Worm (Caenorhabditis elegans) whole organism, young adult: ENCODE measurements around the gene T01H3.3.
A peak's percentile ranks its signal among the peaks of the same experiment; 100 is the strongest.

ENCODE experiments used
- B0035.1 ChIP-seq: sonication (generic microtip); optimal IDR thresholded peaks from 2 replicates; lab custom pipeline; 2016; ENCODE audit warnings: missing genetic modification characterization, mild to moderate bottlenecking, missing compliant biosample characterization, missing genotype, missing genetic modification reagents
- F10E7.11 ChIP-seq: sonication (generic microtip); optimal IDR thresholded peaks from 2 replicates; lab custom pipeline; 2017; ENCODE audit warnings: mild to moderate bottlenecking, missing genetic modification characterization, moderate library complexity, missing compliant biosample characterization
- F33H1.4 ChIP-seq: fragments of 200-800 bp; sonication (Bioruptor generic); IDR thresholded peaks from 2 replicates; pipeline ENCODE4 v1.3.6; 2022; ENCODE audit warnings: missing genetic modification reagents, missing genetic modification characterization, missing compliant biosample characterization
- F52B5.7 ChIP-seq: sonication (generic microtip); optimal IDR thresholded peaks from 2 replicates; lab custom pipeline; 2016; ENCODE audit warnings: mild to moderate bottlenecking, missing genetic modification characterization, missing compliant biosample characterization
- F55B11.4 ChIP-seq: sonication (generic microtip); optimal IDR thresholded peaks from 2 replicates; lab custom pipeline; 2016; ENCODE audit warnings: missing compliant biosample characterization, missing genetic modification characterization, borderline replicate concordance; ENCODE audit not compliant: insufficient read depth
- K12H6.12 ChIP-seq: fragments of 200-800 bp; sonication (Bioruptor generic); optimal IDR thresholded peaks from 2 replicates; lab custom pipeline; 2018; ENCODE audit warnings: mild to moderate bottlenecking, missing genetic modification characterization, missing compliant biosample characterization
- Y56A3A.18 ChIP-seq: fragments of 200-800 bp; sonication (Bioruptor generic); IDR thresholded peaks from 2 replicates; pipeline ENCODE4 v1.3.6; 2022; ENCODE audit warnings: missing genetic modification reagents, missing genetic modification characterization, missing compliant biosample characterization
- Y95B8A.8 ChIP-seq: fragments of 200-800 bp; sonication (Bioruptor generic); IDR thresholded peaks from 2 replicates; pipeline ENCODE4 v1.3.6; 2022; ENCODE audit warnings: missing genetic modification reagents, missing genetic modification characterization, missing compliant biosample characterization
- attf-3 ChIP-seq: fragments of 200-800 bp; sonication (Bioruptor generic); conservative IDR thresholded peaks from 2 replicates; pipeline ENCODE4 v1.3.6; 2022; ENCODE audit warnings: missing genetic modification reagents, missing genetic modification characterization, missing compliant biosample characterization
- attf-5 ChIP-seq: fragments of 200-800 bp; sonication (Bioruptor generic); optimal IDR thresholded peaks from 2 replicates; lab custom pipeline; 2018; ENCODE audit warnings: mild to moderate bottlenecking, missing genetic modification characterization, missing compliant biosample characterization
- attf-6 ChIP-seq: fragments of 200-800 bp; sonication (Bioruptor generic); IDR thresholded peaks from 2 replicates; pipeline ENCODE4 v1.3.6; 2022; ENCODE audit warnings: missing genetic modification reagents, missing genetic modification characterization, missing compliant biosample characterization
- bed-1 ChIP-seq: fragments of 200-800 bp; sonication (Bioruptor generic); IDR thresholded peaks from 2 replicates; pipeline ENCODE4 v1.3.6; 2022; ENCODE audit warnings: missing genetic modification reagents, missing genetic modification characterization, missing compliant biosample characterization
- bed-2 ChIP-seq: fragments of 200-800 bp; sonication (Bioruptor generic); IDR thresholded peaks from 2 replicates; pipeline ENCODE4 v1.3.6; 2022; ENCODE audit warnings: missing genetic modification reagents, missing genetic modification characterization, missing compliant biosample characterization
- ccch-3 ChIP-seq: fragments of 200-800 bp; sonication (Bioruptor generic); optimal IDR thresholded peaks from 2 replicates; lab custom pipeline; 2018; ENCODE audit warnings: mild to moderate bottlenecking, missing genetic modification characterization, missing compliant biosample characterization
- ceh-100 ChIP-seq: fragments of 200-800 bp; sonication (Bioruptor generic); IDR thresholded peaks from 2 replicates; pipeline ENCODE4 v1.3.6; 2022; ENCODE audit warnings: missing genetic modification reagents, missing genetic modification characterization, missing compliant biosample characterization
- ceh-40 ChIP-seq: fragments of 200-800 bp; sonication (Bioruptor generic); IDR thresholded peaks from 2 replicates; pipeline ENCODE4 v1.3.6; 2022; ENCODE audit warnings: missing genetic modification characterization, missing compliant biosample characterization
- ets-4 ChIP-seq: fragments of 200-800 bp; sonication (Bioruptor generic); optimal IDR thresholded peaks from 2 replicates; lab custom pipeline; 2018; ENCODE audit warnings: mild to moderate bottlenecking, missing genetic modification characterization, missing compliant biosample characterization
- fkh-3 ChIP-seq: sonication (generic microtip); optimal IDR thresholded peaks from 2 replicates; lab custom pipeline; 2016; ENCODE audit warnings: mild to moderate bottlenecking, missing genetic modification characterization, missing compliant biosample characterization
- hlh-26 ChIP-seq: fragments of 200-800 bp; sonication (Bioruptor generic); conservative IDR thresholded peaks from 2 replicates; pipeline ENCODE4 v1.3.6; 2022; ENCODE audit warnings: missing genetic modification reagents, missing genetic modification characterization, missing compliant biosample characterization
- lir-1 ChIP-seq: fragments of 200-800 bp; sonication (Bioruptor generic); conservative IDR thresholded peaks from 2 replicates; pipeline ENCODE4 v1.3.6; 2022; ENCODE audit warnings: missing genetic modification reagents, missing genetic modification characterization, missing compliant biosample characterization
- madf-6 ChIP-seq: fragments of 200-800 bp; sonication (Bioruptor generic); IDR thresholded peaks from 2 replicates; pipeline ENCODE4 v1.3.6; 2022; ENCODE audit warnings: missing genetic modification reagents, missing genetic modification characterization, missing compliant biosample characterization
- nfya-1 ChIP-seq: sonication (generic microtip); optimal IDR thresholded peaks from 2 replicates; lab custom pipeline; 2017; ENCODE audit warnings: antibody characterized with exemption, missing compliant biosample characterization, missing genetic modification characterization, borderline replicate concordance; ENCODE audit not compliant: insufficient read depth
- nfya-2 ChIP-seq: fragments of 200-800 bp; sonication (Bioruptor generic); IDR thresholded peaks from 2 replicates; pipeline ENCODE4 v1.3.6; 2022; ENCODE audit warnings: missing genetic modification reagents, missing genetic modification characterization, missing compliant biosample characterization
- nhr-120 ChIP-seq: fragments of 200-800 bp; sonication (Bioruptor generic); IDR thresholded peaks from 2 replicates; pipeline ENCODE4 v1.3.6; 2022; ENCODE audit warnings: missing genetic modification characterization, missing compliant biosample characterization
- nhr-80 ChIP-seq: sonication (generic microtip); optimal IDR thresholded peaks from 2 replicates; lab custom pipeline; 2016; ENCODE audit warnings: missing genetic modification characterization, missing compliant biosample characterization
- nhr-90 ChIP-seq: sonication (generic microtip); optimal IDR thresholded peaks from 2 replicates; lab custom pipeline; 2016; ENCODE audit warnings: missing genotype, mild to moderate bottlenecking, missing genetic modification characterization, missing compliant biosample characterization
- somi-1 ChIP-seq: fragments of 200-800 bp; sonication (Bioruptor generic); optimal IDR thresholded peaks from 2 replicates; lab custom pipeline; 2018; ENCODE audit warnings: mild to moderate bottlenecking, missing genetic modification characterization, missing compliant biosample characterization
- tbp1 ChIP-seq: fragments of 200-800 bp; sonication (Bioruptor generic); optimal IDR thresholded peaks from 2 replicates; lab custom pipeline; 2018; ENCODE audit warnings: mild to moderate bottlenecking, missing genetic modification characterization, missing compliant biosample characterization
- zfh-2 ChIP-seq: fragments of 200-800 bp; sonication (Bioruptor generic); conservative IDR thresholded peaks from 2 replicates; pipeline ENCODE4 v1.3.6; 2022; ENCODE audit warnings: missing genetic modification reagents, missing genetic modification characterization, missing compliant biosample characterization
- ztf-26 ChIP-seq: sonication (generic microtip); optimal IDR thresholded peaks from 2 replicates; lab custom pipeline; 2017; ENCODE audit warnings: missing genetic modification characterization, missing compliant biosample characterization
- ztf-28 ChIP-seq: fragments of 200-800 bp; sonication (Bioruptor generic); IDR thresholded peaks from 2 replicates; pipeline ENCODE4 v1.3.6; 2022; ENCODE audit warnings: missing genetic modification reagents, missing genetic modification characterization, missing compliant biosample characterization
- ztf-6 ChIP-seq: fragments of 200-800 bp; sonication (Bioruptor generic); IDR thresholded peaks from 2 replicates; pipeline ENCODE4 v1.3.6; 2022; ENCODE audit warnings: missing genetic modification reagents, missing genetic modification characterization, missing compliant biosample characterization

The T01H3.3 gene

ce11 chrII:7857485-7858010 lies 16.1 kb downstream of the T01H3.3 start, which contains the start of the genes cec-3 and T09A5.15:
TSS of gene cec-3 (minus strand) at chrII:7857600.
TSS of gene T09A5.15 (plus strand) at chrII:7857960.
- no peak for TF ChIP-seq hlh-26 (GFP tag; lab: Robert Waterston, UW)
- no peak for TF ChIP-seq nhr-120
- TF ChIP-seq lir-1 (GFP tag; lab: Robert Waterston, UW): no peak
- TF ChIP-seq F33H1.4 (GFP tag; lab: Robert Waterston, UW): no peak
- TF ChIP-seq K12H6.12 (tag; lab: Kevin White, UChicago): peak; percentile 28
- peak; percentile 97 for TF ChIP-seq attf-3 (GFP tag; lab: Robert Waterston, UW)
- TF ChIP-seq attf-5 (GFP tag; lab: Kevin White, UChicago): peak; percentile 1
- TF ChIP-seq ccch-3 (GFP tag; lab: Kevin White, UChicago): no peak
- peak; percentile 78 for TF ChIP-seq ceh-100 (GFP tag; lab: Robert Waterston, UW)

- TF ChIP-seq zfh-2 (no peak), bed-2 (no peak), somi-1 (GFP tag; lab: Kevin White, UChicago) (no peak), Y95B8A.8 (GFP tag; lab: Robert Waterston, UW) (no peak), B0035.1 (tag; lab: Kevin White, UChicago) (no peak), ceh-40 (no peak), ztf-28 (GFP tag; lab: Robert Waterston, UW) (no peak), bed-1 (GFP tag; lab: Robert Waterston, UW) (no peak), attf-6 (no peak), ztf-6 (GFP tag; lab: Robert Waterston, UW) (no peak), ztf-26 (tag; lab: Kevin White, UChicago) (no peak), nhr-80 (tag; lab: Kevin White, UChicago) (no peak), Y56A3A.18 (GFP tag; lab: Robert Waterston, UW) (no peak)
These were observed 18.1 kb downstream of the T01H3.3 start, which contains the start of gene mdmh-35 for ce11 chrII:7855619-7856018. TSS of gene mdmh-35 (minus strand) at chrII:7855719.

- TF ChIP-seq attf-3 (GFP tag; lab: Robert Waterston, UW): no peak
- no peak for TF ChIP-seq nhr-80 (tag; lab: Kevin White, UChicago)
- no peak for TF ChIP-seq nfya-1 (tag; lab: Kevin White, UChicago)
- no peak for TF ChIP-seq Y95B8A.8 (GFP tag; lab: Robert Waterston, UW)
- no peak for TF ChIP-seq hlh-26 (GFP tag; lab: Robert Waterston, UW)
- TF ChIP-seq nfya-2 (GFP tag; lab: Robert Waterston, UW): no peak
- TF ChIP-seq F55B11.4 (tag; lab: Kevin White, UChicago): no peak
- TF ChIP-seq nhr-90 (tag; lab: Kevin White, UChicago): no peak
- TF ChIP-seq attf-5 (GFP tag; lab: Kevin White, UChicago): no peak
- no peak for TF ChIP-seq F52B5.7 (tag; lab: Kevin White, UChicago)
- TF ChIP-seq fkh-3 (tag; lab: Kevin White, UChicago): no peak
- TF ChIP-seq tbp1 (GFP tag; lab: Kevin White, UChicago): no peak
- no peak for TF ChIP-seq ets-4
- no peak for TF ChIP-seq F10E7.11 (tag; lab: Kevin White, UChicago)
- TF ChIP-seq, all 124 proteins: peak for 0
These were observed 18.8 kb downstream of the T01H3.3 start, which contains the start of gene mdt-10 for ce11 chrII:7854942-7855341. TSS of gene mdt-10 (minus strand) at chrII:7855042.

ce11 chrII:7853679-7854078 lies 20.0 kb downstream of the T01H3.3 start, which contains the start of gene T09A5.5:
TSS of gene T09A5.5 (minus strand) at chrII:7853779.
- TF ChIP-seq bed-1 (GFP tag; lab: Robert Waterston, UW) (no peak), madf-6 (GFP tag; lab: Robert Waterston, UW) (peak; percentile 32; the same call in 1 of the 2 replicates)
